Fruit fly (Drosophila melanogaster): ENCODE results near the gene Taf3.

DNA sequence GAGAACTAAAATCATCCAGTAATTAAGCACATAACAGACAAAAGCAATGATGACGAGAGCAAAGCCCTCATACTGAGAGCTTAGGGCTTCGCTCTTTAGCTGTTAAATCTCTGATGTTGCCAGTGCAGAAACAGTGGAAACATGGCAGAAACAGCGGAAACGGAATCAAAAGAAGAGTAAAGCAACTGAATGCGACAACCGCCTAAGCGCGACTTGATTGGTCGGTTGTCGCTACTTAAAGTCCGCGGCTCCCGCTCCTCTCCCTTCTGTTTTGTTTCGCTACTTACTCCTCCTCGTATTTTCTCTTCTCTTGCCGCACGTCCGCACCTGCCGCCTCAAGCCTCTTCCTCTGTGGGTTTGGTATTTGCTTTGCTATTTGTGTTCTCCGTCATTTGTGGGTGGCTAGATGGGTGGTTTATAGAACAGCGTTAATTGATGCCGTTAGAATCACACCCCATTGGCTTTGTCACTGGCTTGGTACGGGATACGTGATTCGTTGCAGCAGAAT lies 38.5 kb upstream of the Taf3 start:
- no peak for TF ChIP-seq CG8478 (optimal IDR thresholded peaks at IDR 0.05)
- no peak for TF ChIP-seq CTCF (optimal IDR thresholded peaks at IDR 0.05)

All from S2 (cell line).